Fruit fly (Drosophila melanogaster): ENCODE measurements around the gene pzg.

DNA sequence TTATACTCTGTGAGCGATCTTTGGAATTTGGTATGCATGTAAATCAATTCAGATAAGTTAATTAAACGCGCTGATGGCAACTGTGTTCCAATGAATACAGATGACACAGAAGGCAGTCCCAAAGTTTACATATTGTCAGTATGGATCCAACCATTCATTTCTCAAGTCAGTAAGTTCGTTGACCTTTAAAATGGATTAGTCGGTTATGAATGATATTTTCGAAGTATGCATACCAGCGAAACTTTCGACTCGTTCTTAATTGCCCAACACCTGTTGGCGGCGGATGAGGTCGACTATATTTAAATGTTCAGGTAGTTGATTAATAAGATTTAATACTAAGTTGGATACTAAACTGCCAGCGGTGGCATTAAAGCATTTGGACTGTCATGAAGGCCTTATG is 4.4 kb downstream of the pzg start:
- TF ChIP-seq CG8478 (optimal IDR thresholded peaks at IDR 0.05) (no peak), CTCF (optimal IDR thresholded peaks at IDR 0.05) (no peak)

Measured in S2 (cell line).